Fruit fly (Drosophila melanogaster) whole organism, adult: ENCODE data around the gene CG17738.

Experiments
- CG11617 ChIP-seq: fragments of 200-800 bp; sonication (Bioruptor generic); optimal IDR thresholded peaks from 2 replicates; lab custom pipeline; 2017; ENCODE audit warnings: mild to moderate bottlenecking, missing biosample characterization, missing genetic modification reagents, missing genetic modification characterization
- CG12768 ChIP-seq: fragments of 200-800 bp; sonication (Bioruptor generic); optimal IDR thresholded peaks from 2 replicates; lab custom pipeline; 2017; ENCODE audit warnings: missing biosample characterization, missing genetic modification characterization, mild to moderate bottlenecking, moderate library complexity, missing genetic modification reagents
- CG14711 ChIP-seq: fragments of 200-800 bp; sonication (Bioruptor generic); optimal IDR thresholded peaks from 2 replicates; lab custom pipeline; 2018; ENCODE audit warnings: missing biosample characterization, mild to moderate bottlenecking, missing genetic modification characterization, moderate library complexity
- CG1620 ChIP-seq: fragments of 200-800 bp; sonication (Bioruptor generic); optimal IDR thresholded peaks from 2 replicates; lab custom pipeline; 2016; ENCODE audit warnings: missing biosample characterization, missing genetic modification characterization
- CG33017 ChIP-seq: fragments of 200-800 bp; sonication (Bioruptor generic); optimal IDR thresholded peaks from 2 replicates; lab custom pipeline; 2018; ENCODE audit warnings: missing biosample characterization, mild to moderate bottlenecking, missing genetic modification characterization, moderate library complexity
- CG5204 ChIP-seq: fragments of 200-800 bp; sonication (Bioruptor generic); optimal IDR thresholded peaks from 2 replicates; lab custom pipeline; 2016; ENCODE audit warnings: missing biosample characterization, missing genetic modification characterization
- CG7045 ChIP-seq: fragments of 200-800 bp; sonication (Bioruptor generic); optimal IDR thresholded peaks from 2 replicates; lab custom pipeline; 2017; ENCODE audit warnings: missing biosample characterization, mild to moderate bottlenecking, missing genetic modification characterization
- CG7101 ChIP-seq: fragments of 200-800 bp; sonication (Bioruptor generic); optimal IDR thresholded peaks from 2 replicates; lab custom pipeline; 2018; ENCODE audit warnings: missing biosample characterization, mild to moderate bottlenecking, missing genetic modification characterization, moderate library complexity
- Clk ChIP-seq: fragments of 200-800 bp; sonication (Bioruptor generic); optimal IDR thresholded peaks from 2 replicates; lab custom pipeline; 2017; ENCODE audit warnings: missing biosample characterization, missing genetic modification characterization
- Hr96 ChIP-seq: fragments of 200-800 bp; sonication (Bioruptor generic); optimal IDR thresholded peaks from 2 replicates; lab custom pipeline; 2016; ENCODE audit warnings: missing biosample characterization, missing genetic modification characterization
- Mnt ChIP-seq: fragments of 200-800 bp; sonication (Bioruptor generic); optimal IDR thresholded peaks from 2 replicates; lab custom pipeline; 2016; ENCODE audit warnings: missing biosample characterization, mild to moderate bottlenecking, missing genetic modification characterization
- bab1 ChIP-seq: fragments of 200-800 bp; sonication (Bioruptor generic); optimal IDR thresholded peaks from 3 replicates; lab custom pipeline; 2019; ENCODE audit warnings: missing biosample characterization, mild to moderate bottlenecking, missing genetic modification characterization, moderate library complexity
- cic ChIP-seq: fragments of 200-800 bp; sonication (Bioruptor generic); optimal IDR thresholded peaks from 2 replicates; lab custom pipeline; 2017; ENCODE audit warnings: missing biosample characterization, mild to moderate bottlenecking, missing genetic modification characterization, moderate library complexity
- cnc ChIP-seq, 2 experiments: fragments of >200 bp; optimal IDR thresholded peaks; 2 replicates each; lab custom pipeline; 2017
- ovo ChIP-seq: fragments of 200-800 bp; sonication (Bioruptor generic); optimal IDR thresholded peaks from 2 replicates; lab custom pipeline; 2016; ENCODE audit warnings: missing biosample characterization, missing genetic modification characterization
- pad ChIP-seq: fragments of 200-800 bp; sonication (Bioruptor generic); optimal IDR thresholded peaks from 3 replicates; lab custom pipeline; 2017; ENCODE audit warnings: missing biosample characterization, missing genetic modification characterization, mild to moderate bottlenecking, moderate library complexity, missing genetic modification reagents
- tj ChIP-seq: fragments of 200-800 bp; sonication (Bioruptor generic); optimal IDR thresholded peaks from 3 replicates; lab custom pipeline; 2017; ENCODE audit warnings: missing biosample characterization, mild to moderate bottlenecking, missing genetic modification characterization, moderate library complexity
- toe ChIP-seq: fragments of 200-800 bp; sonication (Bioruptor generic); optimal IDR thresholded peaks from 2 replicates; lab custom pipeline; 2016; ENCODE audit warnings: missing biosample characterization, missing genetic modification characterization

CG17738 gene

dm6 chr3R:12317325-12317724, 46.6 kb downstream of the CG17738 start:
- TF ChIP-seq Mnt (GFP tag; lab: Kevin White, UChicago) (no peak), Hr96 (no peak), CG14711 (tag; lab: Kevin White, UChicago) (no peak), CG33017 (tag; lab: Kevin White, UChicago) (no peak), tj (GFP tag; lab: Kevin White, UChicago) (no peak), CG11617 (GFP tag; lab: Kevin White, UChicago) (no peak), ovo (GFP tag; lab: Kevin White, UChicago) (no peak), CG5204 (GFP tag; lab: Kevin White, UChicago) (no peak), bab1 (GFP tag; lab: Kevin White, UChicago) (no peak), cnc (optimal IDR thresholded peaks at IDR 0.05; lab: Kevin White, UChicago) (no peak), pad (no peak), CG7101 (tag; lab: Kevin White, UChicago) (no peak), CG7045 (no peak), Clk (GFP tag; lab: Kevin White, UChicago) (no peak), toe (GFP tag; lab: Kevin White, UChicago) (no peak), CG1620 (no peak), cic (no peak), CG12768 (GFP tag; lab: Kevin White, UChicago) (no peak)
